Worm (Caenorhabditis elegans) whole organism, mixed stage, embryonic: ENCODE data around the gene gon-1.

Source experiments
- bed-3 ChIP-seq: fragments of 200-800 bp; sonication (Bioruptor generic); optimal IDR thresholded peaks from 3 replicates; lab custom pipeline; 2018; ENCODE audit warnings: mild to moderate bottlenecking, missing genetic modification characterization, moderate library complexity, missing compliant biosample characterization
- blmp-1 ChIP-seq: fragments of 150-350 bp; optimal IDR thresholded peaks from 2 replicates; lab custom pipeline; 2014; ENCODE audit warnings: missing biosample characterization, missing genetic modification characterization
- ceh-39 ChIP-seq: fragments of 150-350 bp; optimal IDR thresholded peaks from 2 replicates; lab custom pipeline; 2014; ENCODE audit warnings: missing biosample characterization, missing genetic modification characterization
- ces-1 ChIP-seq: fragments of 150-350 bp; optimal IDR thresholded peaks from 2 replicates; lab custom pipeline; 2014; ENCODE audit warnings: missing biosample characterization, missing genetic modification reagents, missing genetic modification characterization
- lin-13 ChIP-seq: fragments of 150-350 bp; optimal IDR thresholded peaks from 2 replicates; lab custom pipeline; 2014; ENCODE audit warnings: missing biosample characterization, missing genetic modification characterization
- lsy-2 ChIP-seq: fragments of 150-350 bp; optimal IDR thresholded peaks from 2 replicates; lab custom pipeline; 2014; ENCODE audit warnings: missing biosample characterization, missing genetic modification characterization
- mab-5 ChIP-seq: fragments of 150-350 bp; optimal IDR thresholded peaks from 2 replicates; lab custom pipeline; 2014; ENCODE audit warnings: missing biosample characterization, missing genetic modification characterization
- mep-1 ChIP-seq: fragments of 150-350 bp; optimal IDR thresholded peaks from 2 replicates; lab custom pipeline; 2017; ENCODE audit warnings: missing biosample characterization, missing genetic modification reagents, missing genetic modification characterization, inconsistent platforms
- mls-2 ChIP-seq: sonication (generic microtip); optimal IDR thresholded peaks from 2 replicates; lab custom pipeline; 2016; ENCODE audit warnings: mild to moderate bottlenecking, missing genetic modification characterization, moderate library complexity, missing compliant biosample characterization
- nhr-12 ChIP-seq: fragments of 150-350 bp; optimal IDR thresholded peaks from 2 replicates; lab custom pipeline; 2014; ENCODE audit warnings: missing biosample characterization, missing genetic modification characterization
- nhr-28 ChIP-seq: fragments of 150-350 bp; optimal IDR thresholded peaks from 2 replicates; lab custom pipeline; 2014; ENCODE audit warnings: missing biosample characterization, missing genetic modification characterization
- snpc-4 ChIP-seq: fragments of 150-350 bp; optimal IDR thresholded peaks from 2 replicates; lab custom pipeline; 2014; ENCODE audit warnings: missing biosample characterization, missing genetic modification characterization
- unc-120 ChIP-seq: sonication (generic microtip); optimal IDR thresholded peaks from 2 replicates; lab custom pipeline; 2017; ENCODE audit warnings: missing genetic modification characterization, missing compliant biosample characterization; ENCODE audit not compliant: poor library complexity, severe bottlenecking
- unc-39 ChIP-seq: fragments of 150-350 bp; optimal IDR thresholded peaks from 2 replicates; lab custom pipeline; 2014; ENCODE audit warnings: missing biosample characterization, missing genetic modification characterization

- no peak for TF ChIP-seq lsy-2 (tag; lab: Kevin White, UChicago)
- TF ChIP-seq nhr-12 (tag; lab: Kevin White, UChicago), result no peak
- TF ChIP-seq lin-13 (tag; lab: Kevin White, UChicago), result no peak
- TF ChIP-seq mab-5 (tag; lab: Kevin White, UChicago), result no peak
- no peak for TF ChIP-seq nhr-28
- no peak for TF ChIP-seq unc-120
- TF ChIP-seq snpc-4 (tag; lab: Kevin White, UChicago), result no peak
- no peak for TF ChIP-seq mls-2 (tag; lab: Kevin White, UChicago)
- no peak for TF ChIP-seq blmp-1 (tag; lab: Kevin White, UChicago)
- TF ChIP-seq ces-1 (GFP tag; lab: Kevin White, UChicago), result no peak
- TF ChIP-seq bed-3, result no peak
- TF ChIP-seq unc-39 (tag; lab: Kevin White, UChicago), result no peak
- TF ChIP-seq mep-1 (tag; lab: Kevin White, UChicago), result no peak
- no peak for TF ChIP-seq ceh-39
Observed at ce11 chrIV:9993403-9994132, 40.3 kb upstream of the gon-1 start.
